Worm (Caenorhabditis elegans) whole organism, L4 larva: ENCODE results near the gene zfp-3.

ENCODE experiments used
- D1046.2 ChIP-seq: fragments of 200-800 bp; sonication (Bioruptor generic); IDR thresholded peaks from 2 replicates; pipeline ENCODE4 v1.3.6; 2022; ENCODE audit warnings: missing genetic modification characterization, missing compliant biosample characterization
- F37D6.2 ChIP-seq: sonication (generic microtip); optimal IDR thresholded peaks from 2 replicates; lab custom pipeline; 2016; ENCODE audit warnings: mild to moderate bottlenecking, missing genetic modification characterization, missing compliant biosample characterization
- Y105C5A.15 ChIP-seq: fragments of 200-800 bp; sonication (Bioruptor generic); IDR thresholded peaks from 2 replicates; pipeline ENCODE4 v1.3.6; 2022; ENCODE audit warnings: missing genetic modification characterization, missing compliant biosample characterization
- Y5F2A.4 ChIP-seq: fragments of 200-800 bp; sonication (Bioruptor generic); optimal IDR thresholded peaks from 2 replicates; lab custom pipeline; 2018; ENCODE audit warnings: mild to moderate bottlenecking, missing genetic modification characterization, missing compliant biosample characterization
- ZK546.5 ChIP-seq, 2 experiments: sonication (generic microtip); optimal IDR thresholded peaks; 2 replicates each; lab custom pipeline; 2017; ENCODE audit warnings: missing biosample characterization in 2 of 2, missing genetic modification characterization in 2 of 2
- aly-2 ChIP-seq: sonication (generic microtip); optimal IDR thresholded peaks from 2 replicates; lab custom pipeline; 2018; ENCODE audit warnings: missing biosample characterization, missing genetic modification characterization
- arid-1 ChIP-seq: fragments of 200-800 bp; sonication (Bioruptor generic); conservative IDR thresholded peaks from 2 replicates; pipeline ENCODE4 v1.3.6; 2022; ENCODE audit warnings: missing genetic modification reagents, missing genetic modification characterization, missing compliant biosample characterization
- attf-4 ChIP-seq: sonication (generic microtip); optimal IDR thresholded peaks from 3 replicates; lab custom pipeline; 2017; ENCODE audit warnings: missing biosample characterization, missing genetic modification characterization
- ceh-20 ChIP-seq: fragments of 200-800 bp; sonication (Bioruptor generic); IDR thresholded peaks from 2 replicates; pipeline ENCODE4 v1.3.6; 2022; ENCODE audit warnings: missing genetic modification reagents, missing genetic modification characterization, missing compliant biosample characterization
- ceh-28 ChIP-seq: fragments of 150-350 bp; optimal IDR thresholded peaks from 2 replicates; lab custom pipeline; 2014; ENCODE audit warnings: missing biosample characterization, missing genetic modification reagents, missing genetic modification characterization
- ceh-32 ChIP-seq: sonication (generic microtip); optimal IDR thresholded peaks from 2 replicates; lab custom pipeline; 2016; ENCODE audit warnings: mild to moderate bottlenecking, missing genetic modification characterization, missing compliant biosample characterization; ENCODE audit not compliant: poor library complexity
- ceh-44 ChIP-seq: fragments of 200-800 bp; sonication (Bioruptor generic); IDR thresholded peaks from 2 replicates; pipeline ENCODE4 v1.3.6; 2022; ENCODE audit warnings: missing genetic modification reagents, missing genetic modification characterization, missing compliant biosample characterization
- ces-1 ChIP-seq: fragments of 150-350 bp; sonication (generic microtip); optimal IDR thresholded peaks from 4 replicates; lab custom pipeline; 2014; ENCODE audit warnings: missing biosample characterization, missing genetic modification reagents, missing genetic modification characterization
- daf-12 ChIP-seq: fragments of 150-350 bp; optimal IDR thresholded peaks from 2 replicates; lab custom pipeline; 2014; ENCODE audit warnings: missing biosample characterization, missing genetic modification reagents, missing genetic modification characterization
- daf-16 ChIP-seq, 3 experiments: sonication (generic microtip); optimal IDR thresholded peaks; 2 replicates each; lab custom pipeline; 2016 to 2017; ENCODE audit warnings: missing genetic modification characterization in 3 of 3, missing genetic modification reagents in 3 of 3, mild to moderate bottlenecking in 2 of 3, missing compliant biosample characterization in 2 of 3, missing biosample characterization in 1 of 3, moderate library complexity in 1 of 3
- dmd-8 ChIP-seq: fragments of 200-800 bp; sonication (Bioruptor generic); IDR thresholded peaks from 2 replicates; pipeline ENCODE4 v1.3.6; 2022; ENCODE audit warnings: missing genetic modification characterization, missing compliant biosample characterization
- egl-43 ChIP-seq: fragments of 200-800 bp; sonication (Bioruptor generic); IDR thresholded peaks from 2 replicates; pipeline ENCODE4 v1.3.6; 2022; ENCODE audit warnings: missing genetic modification reagents, missing genetic modification characterization, missing compliant biosample characterization
- fkh-10 ChIP-seq: fragments of 150-350 bp; optimal IDR thresholded peaks from 2 replicates; lab custom pipeline; 2014; ENCODE audit warnings: missing biosample characterization, missing genetic modification reagents, missing genetic modification characterization
- hif-1 ChIP-seq, 2 experiments: sonication (generic microtip); optimal IDR thresholded peaks; 2 replicates each; lab custom pipeline; 2016 to 2017; ENCODE audit warnings: missing compliant biosample characterization in 2 of 2, missing genetic modification characterization in 2 of 2, missing genetic modification reagents in 2 of 2, missing genotype in 2 of 2, mild to moderate bottlenecking in 1 of 2
- hmg-1.1 ChIP-seq: fragments of 200-800 bp; sonication (Bioruptor generic); IDR thresholded peaks from 2 replicates; pipeline ENCODE4 v1.3.6; 2022; ENCODE audit warnings: missing genetic modification reagents, missing genetic modification characterization, missing compliant biosample characterization
- lim-7 ChIP-seq: fragments of 200-800 bp; sonication (Bioruptor generic); IDR thresholded peaks from 2 replicates; pipeline ENCODE4 v1.3.6; 2022; ENCODE audit warnings: missing genetic modification characterization, missing compliant biosample characterization
- lin-15B ChIP-seq: fragments of 150-350 bp; sonication (generic microtip); optimal IDR thresholded peaks from 3 replicates; lab custom pipeline; 2014; ENCODE audit warnings: missing biosample characterization, missing genetic modification characterization
- lin-38 ChIP-seq: fragments of 200-800 bp; sonication (Bioruptor generic); IDR thresholded peaks from 2 replicates; pipeline ENCODE4 v1.3.6; 2022; ENCODE audit warnings: missing genetic modification reagents, missing genetic modification characterization, missing compliant biosample characterization
- lin-39 ChIP-seq: fragments of 150-350 bp; optimal IDR thresholded peaks from 2 replicates; lab custom pipeline; 2014; ENCODE audit warnings: missing biosample characterization, missing genetic modification reagents, missing genetic modification characterization
- lir-3 ChIP-seq: sonication (generic microtip); optimal IDR thresholded peaks from 2 replicates; lab custom pipeline; 2016; ENCODE audit warnings: mild to moderate bottlenecking, missing genetic modification characterization, missing compliant biosample characterization
- lsy-2 ChIP-seq, 2 experiments: fragments of 150-350 bp in 1 of 2; sonication (generic microtip) in 1 of 2; optimal IDR thresholded peaks; 2 replicates each; lab custom pipeline; 2014 to 2017; ENCODE audit warnings: missing biosample characterization in 2 of 2, missing genetic modification characterization in 2 of 2
- madf-9 ChIP-seq: fragments of 200-800 bp; sonication (Bioruptor generic); conservative IDR thresholded peaks from 2 replicates; pipeline ENCODE4 v1.3.6; 2022; ENCODE audit warnings: missing genetic modification reagents, missing genetic modification characterization, missing compliant biosample characterization
- mdl-1 ChIP-seq, 2 experiments: fragments of 150-350 bp in 1 of 2; sonication (generic microtip) in 1 of 2; optimal IDR thresholded peaks; 2 replicates each; lab custom pipeline; 2014 to 2017; ENCODE audit warnings: missing biosample characterization in 2 of 2, missing genetic modification characterization in 2 of 2
- mdt-29 ChIP-seq: fragments of 200-800 bp; sonication (Bioruptor generic); IDR thresholded peaks from 2 replicates; pipeline ENCODE4 v1.3.6; 2022; ENCODE audit warnings: missing genetic modification reagents, missing genetic modification characterization, missing compliant biosample characterization
- mep-1 ChIP-seq: fragments of 150-350 bp; sonication (generic microtip); optimal IDR thresholded peaks from 3 replicates; lab custom pipeline; 2014; ENCODE audit warnings: missing biosample characterization, missing genetic modification characterization
- mes-2 ChIP-seq: sonication (generic microtip); optimal IDR thresholded peaks from 2 replicates; lab custom pipeline; 2016; ENCODE audit warnings: missing genotype, mild to moderate bottlenecking, missing genetic modification characterization, missing compliant biosample characterization; ENCODE audit not compliant: poor library complexity, severe bottlenecking
- mxl-2 ChIP-seq: fragments of 200-800 bp; sonication (Bioruptor generic); conservative IDR thresholded peaks from 2 replicates; pipeline ENCODE4 v1.3.6; 2022; ENCODE audit warnings: missing genetic modification reagents, missing genetic modification characterization, missing compliant biosample characterization
- nhr-102 ChIP-seq: sonication (generic microtip); optimal IDR thresholded peaks from 2 replicates; lab custom pipeline; 2016; ENCODE audit warnings: mild to moderate bottlenecking, missing genetic modification characterization, moderate library complexity, missing compliant biosample characterization
- nhr-6 ChIP-seq: fragments of 150-350 bp; optimal IDR thresholded peaks from 2 replicates; lab custom pipeline; 2014; ENCODE audit warnings: missing biosample characterization, missing genetic modification characterization
- nhr-76 ChIP-seq: fragments of 150-350 bp; optimal IDR thresholded peaks from 2 replicates; lab custom pipeline; 2014; ENCODE audit warnings: missing biosample characterization, missing genetic modification characterization
- rbr-2 ChIP-seq: sonication (generic microtip); optimal IDR thresholded peaks from 2 replicates; lab custom pipeline; 2016; ENCODE audit warnings: missing genotype, missing genetic modification characterization, missing compliant biosample characterization
- sdz-12 ChIP-seq: fragments of 200-800 bp; sonication (Bioruptor generic); optimal IDR thresholded peaks from 2 replicates; lab custom pipeline; 2018; ENCODE audit warnings: mild to moderate bottlenecking, missing genetic modification characterization, missing compliant biosample characterization
- snpc-4 ChIP-seq: fragments of 150-350 bp; optimal IDR thresholded peaks from 2 replicates; lab custom pipeline; 2014; ENCODE audit warnings: missing biosample characterization, missing genetic modification characterization
- tag-97 ChIP-seq: fragments of 200-800 bp; sonication (Bioruptor generic); IDR thresholded peaks from 2 replicates; pipeline ENCODE4 v1.3.6; 2022; ENCODE audit warnings: missing genetic modification characterization, missing compliant biosample characterization
- unc-62 ChIP-seq, 3 experiments: fragments of 150-350 bp in 1 of 3; sonication (generic microtip); optimal IDR thresholded peaks in 2 of 3; peaks in 1 of 3; 1 replicate in 1 of 3; 2 replicates in 2 of 3; lab custom pipeline; 2014 to 2017; ENCODE audit warnings: missing biosample characterization in 3 of 3, missing genetic modification characterization in 3 of 3, missing genetic modification reagents in 3 of 3, missing genotype in 1 of 3

Gene zfp-3

DNA sequence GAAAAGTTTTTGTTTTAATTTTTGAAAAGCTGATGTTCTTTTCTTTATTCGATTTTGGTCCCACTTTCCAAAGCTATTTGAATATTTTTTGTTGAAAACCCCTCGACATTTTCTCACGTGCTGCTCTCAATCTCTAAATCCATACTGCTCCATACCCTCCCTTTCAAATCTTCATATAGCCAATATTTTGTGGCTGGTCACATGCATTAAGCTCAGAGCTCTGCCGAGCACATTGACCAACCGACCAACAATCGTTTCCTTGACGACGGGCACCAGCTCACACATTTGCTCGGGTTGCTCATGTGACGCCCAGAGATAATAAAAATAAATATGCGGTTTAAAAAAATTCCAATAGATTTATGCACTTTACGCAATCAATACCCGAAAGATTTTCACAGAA is 7.5 kb downstream of the zfp-3 start (continued):
- TF ChIP-seq ceh-32 (tag; lab: Kevin White, UChicago) (no peak), ces-1 (no peak), mxl-2 (GFP tag; lab: Robert Waterston, UW) (no peak), Y5F2A.4 (no peak), unc-62 (GFP tag; optimal IDR thresholded peaks at IDR 0.05 in 1 of 2; lab: Kevin White, UChicago) (no peak), unc-62 (tag; optimal IDR thresholded peaks at IDR 0.05; lab: Kevin White, UChicago) (no peak), ceh-20 (GFP tag; lab: Robert Waterston, UW) (no peak), F37D6.2 (tag; lab: Kevin White, UChicago) (peak; percentile 69), arid-1 (no peak), rbr-2 (tag; lab: Kevin White, UChicago) (peak; percentile 30), lin-15B (tag; lab: Kevin White, UChicago) (no peak), snpc-4 (tag; lab: Kevin White, UChicago) (no peak), lim-7 (no peak), madf-9 (GFP tag; lab: Robert Waterston, UW) (no peak), daf-12 (no peak), ceh-44 (GFP tag; lab: Robert Waterston, UW) (no peak), ceh-28 (tag; lab: Kevin White, UChicago) (no peak), mdl-1 (tag; optimal IDR thresholded peaks at IDR 0.05; lab: Kevin White, UChicago) (peak in 1 of 2 experiments; percentile 53), D1046.2 (GFP tag; lab: Robert Waterston, UW) (no peak), nhr-76 (no peak), lin-38 (GFP tag; lab: Robert Waterston, UW) (no peak), lir-3 (tag; lab: Kevin White, UChicago) (no peak), aly-2 (tag; lab: Kevin White, UChicago) (no peak), nhr-6 (tag; lab: Kevin White, UChicago) (no peak), ZK546.5 (tag; optimal IDR thresholded peaks at IDR 0.05; lab: Kevin White, UChicago) (no peak), nhr-102 (tag; lab: Kevin White, UChicago) (no peak), mdt-29 (GFP tag; lab: Robert Waterston, UW) (no peak), lin-39 (no peak), dmd-8 (GFP tag; lab: Robert Waterston, UW) (no peak), tag-97 (GFP tag; lab: Robert Waterston, UW) (no peak), hif-1 (tag; optimal IDR thresholded peaks at IDR 0.05; lab: Kevin White, UChicago) (no peak), daf-16 (GFP tag; optimal IDR thresholded peaks at IDR 0.05; lab: Kevin White, UChicago) (no peak), daf-16 (tag; optimal IDR thresholded peaks at IDR 0.05; lab: Kevin White, UChicago) (no peak)
- TF ChIP-seq, all 104 proteins: peak for 9

ce11 chrX:1437097-1437496 is 9.3 kb downstream of the zfp-3 start:
- TF ChIP-seq hmg-1.1 = peak; percentile 32; the same call in 1 of the 2 replicates
- 0 out of 2 replicates have a peak, but pooled peaks have one; percentile 54 for TF ChIP-seq egl-43
- peak; percentile 3 for TF ChIP-seq mep-1 (tag; lab: Kevin White, UChicago)
- peak in 1 of 2 experiments; percentile 14 for TF ChIP-seq lsy-2 (tag; optimal IDR thresholded peaks at IDR 0.05; lab: Kevin White, UChicago)
- TF ChIP-seq Y105C5A.15 (GFP tag; lab: Robert Waterston, UW) = no peak
- no peak for TF ChIP-seq sdz-12 (GFP tag; lab: Kevin White, UChicago)
- TF ChIP-seq attf-4 = no peak
- TF ChIP-seq fkh-10 (GFP tag; lab: Kevin White, UChicago) = peak; percentile 40
- peak in 1 of 2 experiments; percentile 56 for TF ChIP-seq unc-62 (GFP tag; optimal IDR thresholded peaks at IDR 0.05 in 1 of 2; lab: Kevin White, UChicago)
- TF ChIP-seq unc-62 (tag; optimal IDR thresholded peaks at IDR 0.05; lab: Kevin White, UChicago) = no peak
- TF ChIP-seq mes-2 (tag; lab: Kevin White, UChicago) = peak; percentile 46
- peak; percentile 32 for TF ChIP-seq F37D6.2 (tag; lab: Kevin White, UChicago)
